Worm (Caenorhabditis elegans): ENCODE measurements around the gene R05G6.10.
"Not testable (repeated sequence)": the region's sequence is repeated elsewhere in the genome, so short reads cannot be mapped to it uniquely, and the experiment has no call there.

R05G6.10 gene

DNA sequence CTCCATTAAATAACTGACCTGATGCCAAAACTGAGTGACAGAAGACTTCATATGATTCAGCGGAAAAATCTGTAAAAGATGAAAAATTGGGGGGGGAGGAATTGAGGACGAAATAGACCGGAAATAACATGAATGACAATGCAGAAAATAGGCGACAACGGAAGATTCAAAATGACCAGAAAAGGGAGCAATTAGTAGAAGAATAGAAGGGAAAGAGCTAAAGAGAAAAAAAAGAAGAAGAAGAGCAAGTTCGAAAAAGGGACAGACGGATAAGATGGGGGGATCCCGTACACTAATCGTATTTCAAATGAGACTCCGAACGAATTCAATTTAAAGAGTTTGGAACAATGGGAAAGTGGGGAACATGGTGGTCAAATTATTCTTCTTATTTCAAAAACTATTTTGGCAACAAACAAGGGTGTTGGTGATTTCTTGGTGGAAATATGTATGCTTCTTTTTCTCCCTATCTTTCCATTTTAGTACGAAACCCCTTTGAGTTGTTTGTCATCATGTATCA, at the start of gene R05G6.10:
TSS of gene R05G6.10 (minus strand) at position 51 of the 517 bp plus-strand sequence.
- no peak for TF ChIP-seq unc-62 (GFP tag; optimal IDR thresholded peaks at IDR 0.05)

DNA sequence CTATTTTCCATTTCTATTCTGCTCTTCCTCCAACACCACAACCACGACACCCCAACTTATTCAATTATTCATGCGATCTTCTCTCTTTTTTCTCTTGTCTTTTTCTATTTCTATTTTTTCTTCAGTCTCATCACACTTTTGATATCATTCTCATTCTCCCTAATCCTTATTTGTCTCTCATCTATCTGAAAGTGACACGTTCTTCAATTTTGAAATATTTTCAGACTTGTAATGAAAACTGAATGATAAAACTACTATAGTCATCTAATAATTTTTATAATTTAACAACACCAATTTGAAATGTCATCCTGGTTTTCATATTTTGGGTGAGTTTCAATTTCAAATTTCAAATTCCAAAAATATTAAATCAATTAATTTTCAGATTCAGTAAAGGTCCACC, 46.3 kb upstream of the R05G6.10 start, which contains the start of gene cla-1:
TSS of gene cla-1 (plus strand) at position 301 of the 400 bp plus-strand sequence.
- TF ChIP-seq unc-62 (GFP tag; optimal IDR thresholded peaks at IDR 0.05) = no peak

DNA sequence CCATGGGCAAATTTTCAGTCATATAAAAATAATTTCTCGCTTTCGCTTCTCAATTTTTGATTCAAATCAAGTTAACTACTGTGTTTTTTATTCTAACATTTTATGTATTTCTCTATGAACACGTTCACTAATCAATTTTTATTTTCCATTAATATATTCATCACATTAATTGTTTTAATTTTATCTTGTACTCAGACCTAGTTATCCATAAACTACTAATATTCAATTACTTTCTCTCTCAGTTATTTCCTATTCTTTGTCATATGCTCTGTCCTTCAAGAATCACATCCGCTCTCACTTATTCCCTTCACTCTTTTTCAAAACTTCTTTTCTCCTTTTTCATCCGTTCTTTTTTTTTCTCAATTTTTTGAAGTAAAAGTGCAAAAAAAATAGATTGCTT, 44.6 kb upstream of the R05G6.10 start:
- no peak for TF ChIP-seq unc-62 (GFP tag; optimal IDR thresholded peaks at IDR 0.05)

DNA sequence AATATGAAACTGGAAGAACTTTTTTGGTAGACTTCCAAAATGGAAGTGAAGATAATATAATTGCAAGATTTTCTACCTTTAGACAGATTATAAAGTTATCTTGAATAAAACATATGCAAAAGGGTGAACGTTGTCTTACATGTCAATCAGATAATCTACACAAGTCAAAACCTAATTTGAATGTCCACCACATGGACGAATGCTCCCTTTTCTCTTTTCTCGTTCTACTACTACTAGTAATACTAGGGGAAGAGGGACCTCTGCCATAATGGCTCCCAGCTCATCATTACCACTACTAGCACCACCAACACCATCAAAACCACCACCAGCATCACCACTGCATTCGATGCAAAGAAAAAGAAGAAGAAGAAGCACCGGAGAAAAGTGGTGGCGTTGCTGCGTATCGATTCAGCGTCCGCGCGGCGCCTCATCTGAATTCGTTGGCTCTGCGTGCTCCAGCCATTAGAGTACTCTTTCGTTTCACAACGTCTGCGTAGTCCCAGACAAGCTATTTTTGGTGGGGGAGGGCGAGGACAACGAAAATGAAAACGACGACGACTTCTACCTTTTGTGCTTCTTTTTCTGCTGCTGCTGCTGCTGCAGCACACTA, 43.0 kb upstream of the R05G6.10 start:
- TF ChIP-seq unc-62 (GFP tag; optimal IDR thresholded peaks at IDR 0.05) = no peak

DNA sequence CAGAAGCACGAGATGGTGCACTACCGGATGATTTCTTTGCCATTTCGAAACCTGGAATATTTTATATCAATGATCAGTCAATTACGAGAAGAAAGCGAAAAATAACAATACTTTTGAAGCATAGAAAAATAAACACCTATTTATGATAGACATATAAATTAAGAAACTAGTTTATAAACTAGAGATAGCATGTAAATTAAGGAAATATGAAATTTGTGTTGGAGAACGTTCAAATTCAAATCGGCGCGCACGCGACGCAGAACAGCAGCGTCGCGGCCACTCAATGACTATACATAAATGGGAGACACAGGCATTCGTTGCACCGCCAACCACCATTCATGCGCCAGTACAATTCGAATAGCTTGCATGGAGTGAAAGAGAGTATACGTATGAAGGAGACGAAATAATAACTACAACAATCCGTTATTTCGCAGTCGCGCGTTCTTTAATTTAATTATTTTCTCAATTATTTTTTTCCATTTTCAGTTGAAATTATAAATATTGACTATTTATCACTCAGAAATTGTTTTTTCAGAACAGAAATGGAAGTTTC, 37.8 kb upstream of the R05G6.10 start, which contains the start of the genes cec-5 and nol-10:
TSS of gene cec-5 (minus strand) at position 51 of the 553 bp plus-strand sequence.
TSS of gene nol-10 (plus strand) at position 536 of the 553 bp plus-strand sequence.
- no peak for TF ChIP-seq unc-62 (GFP tag; optimal IDR thresholded peaks at IDR 0.05)

DNA sequence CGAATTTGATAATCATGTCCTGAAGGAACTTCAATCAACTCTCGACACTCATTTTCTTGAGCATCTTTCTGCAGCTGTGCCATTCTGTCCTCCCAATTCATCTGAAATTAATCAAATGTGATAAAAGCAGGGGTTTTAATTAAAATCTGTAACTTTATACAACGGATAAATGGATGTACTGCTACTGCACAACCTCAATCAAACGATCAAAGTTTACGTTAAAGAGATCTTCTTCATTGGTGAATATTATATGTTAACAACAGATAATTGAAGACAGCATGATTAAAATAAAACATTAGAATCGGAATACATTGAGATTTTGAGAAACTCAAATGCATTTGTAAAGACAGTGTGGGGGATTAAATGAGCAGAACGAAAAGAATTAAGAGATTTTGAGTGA, 35.9 kb upstream of the R05G6.10 start, which contains the start of gene F32E10.5:
TSS of gene F32E10.5 (minus strand) at position 101 of the 400 bp plus-strand sequence.
- no peak for TF ChIP-seq unc-62 (GFP tag; optimal IDR thresholded peaks at IDR 0.05)

DNA sequence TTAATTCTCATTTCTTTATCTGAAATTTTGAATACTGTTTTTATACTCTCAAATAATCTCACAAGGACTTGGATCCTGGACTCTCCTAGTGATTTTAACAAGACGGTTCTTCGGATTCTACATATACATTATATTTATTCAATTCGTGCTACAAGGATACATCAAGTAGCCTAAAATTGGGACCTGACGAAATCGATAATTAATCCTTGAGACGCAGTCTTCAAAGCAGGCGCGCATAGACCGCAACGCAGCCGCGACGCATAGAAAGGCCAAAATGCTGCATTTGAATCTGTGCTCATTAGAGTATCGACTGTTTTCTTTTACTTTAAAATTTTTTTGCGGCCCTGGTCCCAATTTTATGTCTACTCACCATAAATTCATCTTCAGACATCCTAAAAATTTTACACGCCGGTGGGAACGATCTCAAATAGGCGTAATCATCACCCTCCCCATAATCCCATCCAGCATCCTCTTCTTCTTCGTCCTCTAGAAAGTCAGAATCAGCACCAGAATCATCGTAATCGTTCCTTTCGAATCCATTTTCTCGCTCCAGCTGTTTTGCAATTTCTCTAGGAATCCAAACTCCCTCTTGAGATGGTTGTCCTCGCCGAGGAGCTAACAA, 32.9 kb upstream of the R05G6.10 start, which contains the start of gene cec-4:
TSS of gene cec-4 (plus strand) at position 572 of the 622 bp plus-strand sequence.
- TF ChIP-seq unc-62 (GFP tag; optimal IDR thresholded peaks at IDR 0.05) = no peak

DNA sequence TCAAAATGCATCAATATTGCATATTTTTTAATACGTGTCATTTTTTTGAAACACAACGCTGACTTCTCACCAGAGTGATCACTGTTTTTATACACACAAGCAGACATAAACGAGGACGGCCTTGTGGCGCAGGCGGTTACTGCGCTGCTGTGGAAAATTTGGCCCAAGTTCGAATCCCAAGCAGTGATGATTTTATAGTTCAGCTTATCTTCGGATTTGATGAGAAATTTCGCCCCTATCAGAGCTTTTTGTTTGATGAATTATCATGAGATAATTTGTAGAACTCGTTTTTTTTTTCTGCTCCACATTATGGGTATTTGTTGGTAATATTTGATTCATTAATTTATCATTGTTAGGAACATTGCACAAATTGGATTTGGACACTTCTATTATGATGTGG, 31.6 kb upstream of the R05G6.10 start:
- TF ChIP-seq unc-62 (GFP tag; optimal IDR thresholded peaks at IDR 0.05) = no peak

DNA sequence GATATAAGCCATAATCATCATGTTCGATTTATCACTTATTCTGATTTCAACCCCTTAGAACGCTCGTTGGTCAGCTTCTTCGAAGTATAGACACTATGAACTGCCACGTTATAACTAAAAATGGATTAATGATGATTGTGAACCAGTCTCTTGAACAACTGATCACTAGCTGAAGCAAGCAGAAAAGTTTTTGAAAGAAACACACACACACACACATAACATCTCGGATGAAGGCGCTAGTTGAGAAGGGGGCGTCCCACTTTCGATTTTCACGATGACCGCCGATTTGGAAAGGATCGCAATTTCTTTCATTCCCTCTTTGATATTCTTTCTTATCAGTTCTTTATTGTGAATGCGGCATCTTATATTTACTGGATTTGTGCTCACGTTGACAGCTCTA, 26.3 kb upstream of the R05G6.10 start, which contains the start of gene clec-180:
TSS of gene clec-180 (plus strand) at position 301 of the 400 bp plus-strand sequence.
- TF ChIP-seq unc-62 (GFP tag; optimal IDR thresholded peaks at IDR 0.05) = no peak

DNA sequence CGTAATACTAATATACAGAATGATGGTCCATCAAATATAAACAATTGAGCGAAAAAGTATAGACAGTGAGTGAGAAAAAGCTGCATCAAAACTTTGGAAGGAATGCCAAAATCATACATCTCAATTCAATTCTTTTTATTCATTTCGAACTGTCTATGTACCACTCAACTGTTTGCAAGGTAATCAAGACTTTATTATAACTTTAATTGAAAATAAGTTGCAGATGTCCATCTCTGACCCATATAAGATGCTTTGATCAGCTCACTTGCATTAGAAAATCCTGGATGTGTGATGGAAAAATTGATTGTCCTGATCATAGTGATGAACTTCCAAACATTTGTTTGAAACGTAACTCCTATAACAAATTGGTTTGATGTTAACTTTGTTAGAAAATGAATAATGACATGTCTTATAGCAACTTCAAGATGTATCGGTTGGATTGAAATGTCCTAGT, 25.2 kb upstream of the R05G6.10 start, which contains the start of gene F32E10.8:
TSS of gene F32E10.8 (plus strand) at position 51 of the 454 bp plus-strand sequence.
- TF ChIP-seq unc-62 (GFP tag; optimal IDR thresholded peaks at IDR 0.05) = no peak

DNA sequence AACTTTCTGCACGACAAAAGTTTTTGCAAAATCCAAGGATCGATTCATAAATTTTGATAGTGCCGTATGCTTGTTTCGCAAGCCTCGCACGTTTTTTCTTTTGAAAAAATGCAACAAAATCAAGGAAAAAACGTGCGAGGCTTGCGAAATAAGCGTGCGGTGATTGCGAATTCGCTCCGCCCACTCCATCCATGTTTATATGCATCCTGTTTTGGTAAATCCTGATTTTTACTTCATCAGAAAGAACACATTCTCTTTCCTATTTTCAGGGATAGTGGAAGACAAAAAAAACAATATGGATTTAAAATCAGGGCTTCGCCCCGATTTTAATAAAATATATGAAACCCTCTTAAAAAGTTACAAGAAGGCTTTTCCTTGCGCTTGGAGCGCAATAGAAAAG, 21.5 kb upstream of the R05G6.10 start, which contains the start of gene F32E10.9:
TSS of gene F32E10.9 (minus strand) at position 101 of the 400 bp plus-strand sequence.
- not testable (repeated sequence) for TF ChIP-seq unc-62 (GFP tag; optimal IDR thresholded peaks at IDR 0.05)

DNA sequence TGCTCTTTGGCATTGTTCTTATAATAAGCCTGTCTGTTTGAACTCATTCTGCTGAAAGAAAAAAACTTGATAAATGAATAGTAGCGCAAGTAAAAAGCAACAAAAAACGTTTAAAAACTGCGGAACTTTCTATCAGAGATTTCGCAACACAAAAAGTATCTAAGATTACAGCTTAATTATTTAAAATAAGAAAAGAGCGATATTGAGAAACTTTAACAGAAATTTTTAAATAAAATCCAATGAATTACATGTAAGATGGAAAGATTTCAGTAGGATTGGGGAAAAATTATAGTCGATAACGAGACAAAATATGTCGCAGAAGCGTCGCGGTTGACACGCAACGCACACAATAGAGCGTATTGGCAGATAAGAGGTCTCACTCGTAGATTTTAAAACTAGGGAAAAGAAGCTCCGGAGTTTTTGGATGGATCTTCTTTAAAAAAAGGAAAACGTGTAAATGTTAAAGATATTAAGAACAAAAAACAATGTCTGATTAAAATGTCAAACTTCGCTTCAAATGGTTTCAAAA, 19.3 kb upstream of the R05G6.10 start, which contains the start of gene ima-3:
TSS of gene ima-3 (minus strand) at position 51 of the 529 bp plus-strand sequence.
- no peak for TF ChIP-seq unc-62 (GFP tag; optimal IDR thresholded peaks at IDR 0.05)

DNA sequence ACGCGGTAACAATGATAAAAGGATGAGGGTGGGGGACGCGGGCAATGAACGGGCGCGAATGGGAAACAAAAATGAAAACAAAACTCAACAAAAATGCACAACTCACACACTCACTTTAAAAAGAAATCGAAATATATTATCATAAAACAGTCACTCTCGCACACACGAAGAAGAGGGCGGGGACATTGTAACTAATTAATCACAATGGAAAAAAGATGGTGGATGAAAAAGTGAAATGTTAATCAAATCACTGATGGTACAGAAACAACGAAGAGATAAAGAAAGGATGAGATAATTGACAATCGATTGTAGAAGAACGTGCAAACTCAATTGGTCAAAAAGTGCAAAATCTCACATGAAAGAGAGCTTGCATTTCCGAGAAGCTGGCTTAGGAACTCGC, 16.9 kb upstream of the R05G6.10 start:
- TF ChIP-seq unc-62 (GFP tag; optimal IDR thresholded peaks at IDR 0.05) = no peak

DNA sequence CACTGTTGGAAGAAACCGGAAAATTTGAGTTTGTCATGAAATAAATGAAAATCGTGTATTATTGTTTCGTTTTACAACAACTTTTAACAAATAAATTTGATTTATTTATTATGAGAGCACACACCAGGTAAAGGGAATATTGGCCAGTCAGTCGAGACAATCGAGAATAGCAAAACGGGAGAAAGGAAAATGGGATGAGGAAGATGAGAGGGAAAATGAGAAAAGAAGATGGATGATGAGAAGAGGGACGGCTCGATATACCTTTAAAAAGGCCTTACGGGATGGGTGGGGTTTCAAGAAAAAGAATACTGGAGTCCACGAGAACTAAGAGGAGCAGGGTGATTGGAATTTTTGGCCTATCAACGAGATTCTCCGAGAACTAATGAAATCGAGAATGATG, 16.3 kb upstream of the R05G6.10 start:
- no peak for TF ChIP-seq unc-62 (GFP tag; optimal IDR thresholded peaks at IDR 0.05)

DNA sequence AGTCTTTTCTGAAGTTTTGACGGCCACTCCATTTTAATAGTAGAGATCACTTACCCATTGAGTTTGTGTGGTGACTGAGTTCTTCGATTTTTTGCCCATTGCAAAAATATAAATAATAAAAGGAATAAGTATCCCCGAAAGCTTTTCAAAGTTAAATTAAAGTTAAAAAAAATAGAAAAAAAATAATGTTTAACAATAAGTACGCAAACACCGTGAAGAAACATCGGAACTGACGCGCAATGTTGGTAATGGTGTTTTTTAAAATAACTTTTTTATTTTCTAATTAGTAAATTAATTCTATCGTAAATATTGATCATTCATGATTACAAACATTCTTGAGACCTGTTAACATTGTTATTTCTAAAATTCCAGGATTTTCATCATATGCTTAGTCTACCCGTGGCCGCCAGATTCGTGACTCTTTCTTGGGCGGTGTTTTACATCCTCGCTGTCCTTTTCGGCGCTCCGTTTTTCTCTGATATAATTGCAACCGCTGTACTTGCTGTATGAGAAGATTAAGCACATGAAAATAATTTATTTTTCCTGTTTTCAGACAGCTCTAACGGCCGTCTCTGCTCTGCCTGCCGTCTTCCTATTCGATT, 14.0 kb upstream of the R05G6.10 start, which contains the start of the genes F49E8.7, F49E8.8 and nprl-2:
TSS of gene F49E8.7 (minus strand) at position 101 of the 602 bp plus-strand sequence.
TSS of gene F49E8.8 (plus strand) at position 373 of the 602 bp plus-strand sequence.
TSS of gene nprl-2 (plus strand) at position 552 of the 602 bp plus-strand sequence.
- no peak for TF ChIP-seq unc-62 (GFP tag; optimal IDR thresholded peaks at IDR 0.05)

All from whole organism, dauer.